Fruit fly (Drosophila melanogaster): Measurements from ENCODE around the gene CG13841.

DNA sequence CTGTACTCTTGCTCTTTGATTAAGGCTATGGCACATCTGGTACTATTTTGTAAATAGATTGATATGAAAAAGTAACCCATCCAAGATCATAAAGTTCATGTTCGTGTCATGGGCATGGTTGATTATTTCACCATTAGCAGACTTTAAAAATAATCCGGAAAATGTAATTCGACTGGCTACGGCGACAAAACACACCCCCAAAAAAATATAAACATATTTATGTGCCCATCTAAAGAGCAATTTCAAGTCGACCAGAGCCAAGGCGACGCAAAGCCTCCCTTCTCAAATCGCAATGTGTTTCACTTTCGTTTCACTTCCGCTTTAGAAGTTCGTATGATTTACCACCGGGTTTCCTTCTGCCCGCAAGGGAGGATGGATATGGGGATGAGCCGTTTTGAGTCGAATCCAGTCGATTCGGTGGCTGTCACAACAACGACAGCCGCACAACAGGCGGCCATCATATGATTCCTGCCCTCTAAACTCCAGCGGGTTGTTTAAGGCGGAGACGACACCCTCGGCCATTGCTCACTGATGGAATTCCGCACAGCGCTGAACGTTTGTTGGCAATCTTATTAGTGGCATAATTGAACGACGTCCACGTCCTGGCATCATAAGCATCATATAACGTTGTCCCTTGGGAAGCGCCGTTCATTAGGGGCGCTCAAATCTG is 48.4 kb downstream of the CG13841 start:
- TF ChIP-seq CG33017 (tag; optimal IDR thresholded peaks at IDR 0.05) (no peak), Mnt (GFP tag; optimal IDR thresholded peaks at IDR 0.05) (no peak), pad (GFP tag; optimal IDR thresholded peaks at IDR 0.05) (no peak), tj (GFP tag; optimal IDR thresholded peaks at IDR 0.05) (no peak), Hr96 (GFP tag; optimal IDR thresholded peaks at IDR 0.05) (no peak)
